Fruit fly (Drosophila melanogaster) ovary, adult (tissue): ENCODE results near the gene CG34377.

Source experiments
- CG17801 ChIP-seq: fragments of 200-800 bp; optimal IDR thresholded peaks from 2 replicates; lab custom pipeline; 2019; ENCODE audit warnings: missing biosample characterization, mild to moderate bottlenecking, missing genetic modification characterization, moderate library complexity; ENCODE audit not compliant: partially characterized antibody

CG34377 gene

DNA sequence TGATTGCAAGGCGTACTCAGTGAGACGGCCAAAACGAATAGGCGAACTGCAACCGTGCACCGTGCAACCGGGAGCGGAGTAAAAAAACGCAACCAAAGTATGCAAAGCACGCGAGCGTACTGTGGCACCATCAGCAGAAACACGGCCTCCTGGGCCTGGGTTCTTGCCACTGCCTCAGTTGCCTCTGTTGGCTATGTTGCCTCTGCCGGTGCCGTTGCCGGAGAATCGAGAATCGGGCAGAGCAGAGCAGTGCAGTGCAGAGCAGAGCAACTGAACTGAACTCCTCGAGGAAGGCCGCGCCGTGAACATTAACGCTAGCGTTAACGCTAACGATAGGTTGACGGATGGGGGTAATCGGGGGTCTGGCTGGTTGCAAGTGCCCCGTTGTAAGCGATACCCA lies at the start of gene CG34377:
CG34377 (minus strand) TSS at position 101 of the 400 bp plus-strand sequence.
- TF ChIP-seq CG17801 (GFP tag; lab: Kevin White, UChicago): no peak

DNA sequence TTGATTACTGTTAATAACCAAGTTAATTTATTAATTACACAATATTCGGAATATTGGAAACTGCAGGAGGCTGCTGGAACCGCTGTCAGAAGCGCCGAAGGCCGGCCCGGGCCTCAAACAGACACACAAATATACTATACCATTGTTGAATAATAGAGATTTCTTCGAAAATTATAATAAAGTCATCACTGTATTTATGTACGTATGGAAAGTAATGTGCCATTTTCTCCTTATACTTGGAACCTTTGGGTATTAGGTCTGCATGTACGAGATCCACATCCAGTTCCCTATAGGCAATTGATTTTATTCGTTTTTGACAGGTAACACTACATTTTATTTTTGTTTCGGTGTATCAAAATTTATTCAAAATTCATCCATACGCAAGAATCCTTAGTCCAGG lies 48.6 kb upstream of the CG34377 start, which contains the start of gene CG7069:
CG7069 (plus strand) TSS at position 301 of the 400 bp plus-strand sequence.
- no peak for TF ChIP-seq CG17801 (GFP tag; lab: Kevin White, UChicago)

DNA sequence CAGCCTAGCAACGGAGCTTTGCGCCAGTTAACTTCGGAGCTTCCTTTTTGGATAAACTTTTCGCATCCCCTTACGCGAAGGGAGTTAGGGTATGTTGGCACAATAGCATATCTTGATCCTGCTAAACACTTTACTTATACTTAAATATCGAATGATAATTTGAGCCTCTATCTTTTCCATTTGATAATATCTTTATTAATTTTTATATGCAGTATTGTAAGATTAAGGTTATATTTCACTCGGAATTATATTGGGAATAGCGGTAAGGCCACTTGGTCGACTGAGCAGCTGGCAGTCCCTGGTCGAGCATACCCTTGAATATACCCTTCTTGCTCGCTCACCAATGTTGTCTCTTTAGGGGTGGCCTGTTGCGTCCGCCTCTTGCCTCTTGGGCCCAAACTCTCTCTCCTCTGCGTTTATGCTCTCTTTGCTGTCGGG lies 44.9 kb upstream of the CG34377 start:
- no peak for TF ChIP-seq CG17801 (GFP tag; lab: Kevin White, UChicago)

DNA sequence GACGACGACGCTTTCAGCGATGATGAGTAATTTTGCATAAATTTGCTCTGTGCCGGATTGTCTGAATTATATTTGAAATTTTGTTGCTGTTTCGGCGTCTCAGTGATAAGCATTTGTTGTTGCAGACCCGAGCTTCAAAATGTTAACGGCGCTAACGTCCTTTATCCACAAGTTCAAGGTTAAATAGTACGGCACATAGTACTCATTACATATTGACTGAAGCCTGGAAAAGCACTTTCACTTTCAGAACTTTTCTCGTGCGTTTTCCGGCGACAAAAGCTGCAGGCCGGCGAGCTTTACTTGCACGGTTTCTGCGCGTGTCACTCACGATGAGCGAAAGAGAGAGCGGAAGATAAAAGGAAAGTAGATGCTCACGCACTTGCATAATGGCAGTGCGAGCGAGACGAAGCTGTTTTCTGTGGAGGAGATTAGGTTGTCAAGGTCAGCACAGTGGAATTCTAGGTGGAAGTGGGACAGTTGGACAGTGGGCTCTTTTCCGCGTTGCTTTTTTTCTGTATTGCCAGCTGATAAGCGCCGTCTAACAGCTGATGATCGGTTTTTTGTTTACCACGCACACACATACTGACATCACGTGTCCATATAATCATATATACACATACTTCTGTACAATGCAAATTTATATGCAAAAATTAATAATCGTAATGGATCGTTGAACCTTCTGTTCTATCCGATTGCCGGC lies 44.3 kb upstream of the CG34377 start:
- TF ChIP-seq CG17801 (GFP tag; lab: Kevin White, UChicago): no peak

DNA sequence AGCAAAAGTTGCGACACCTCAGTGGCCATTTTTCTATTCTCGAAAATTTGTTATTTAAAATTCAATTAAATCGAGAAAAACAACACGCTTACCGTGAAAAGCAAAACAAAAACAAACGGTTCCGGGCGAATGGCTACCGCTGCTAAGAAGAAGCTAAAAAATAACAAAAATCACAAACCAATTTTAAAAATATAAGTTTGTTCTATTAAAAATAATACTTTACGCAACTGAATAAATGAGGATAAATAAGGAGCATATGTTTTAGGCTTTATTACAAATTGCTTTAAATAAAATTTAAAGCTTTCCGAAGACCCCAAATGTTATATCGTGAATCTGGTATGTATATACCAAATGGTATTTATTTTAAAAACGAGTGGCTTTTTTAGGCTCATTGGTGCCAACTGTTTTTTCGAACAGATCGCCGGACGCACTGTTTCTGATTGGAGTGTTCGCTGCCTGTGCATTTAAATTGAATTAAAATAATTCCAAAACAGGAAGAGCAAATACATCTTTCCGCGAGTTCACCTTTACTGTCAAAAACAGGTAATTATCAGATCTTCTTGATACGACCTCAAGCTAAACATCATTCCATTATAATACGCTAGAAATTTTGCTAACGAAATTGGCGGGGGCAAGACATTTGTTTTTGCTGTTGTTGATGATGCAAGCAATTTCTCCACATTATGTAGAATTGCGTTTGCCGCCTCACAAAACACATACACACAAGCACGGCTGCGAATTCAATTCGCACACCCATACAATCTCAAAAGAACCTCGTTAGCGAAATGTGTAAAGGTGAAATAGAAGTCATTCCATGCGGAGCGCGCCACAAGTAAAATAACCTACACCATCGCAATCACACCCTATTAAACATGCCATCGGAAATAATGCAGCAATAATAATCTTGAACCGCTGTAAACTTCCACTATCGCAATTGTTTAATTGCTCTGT lies 43.5 kb upstream of the CG34377 start, which contains the start of the genes Polr3F and PyK:
Polr3F (minus strand) TSS at position 248 of the 951 bp plus-strand sequence.
PyK (plus strand) TSS at position 411 of the 951 bp plus-strand sequence.
- peak; percentile 87 for TF ChIP-seq CG17801 (GFP tag; lab: Kevin White, UChicago)

DNA sequence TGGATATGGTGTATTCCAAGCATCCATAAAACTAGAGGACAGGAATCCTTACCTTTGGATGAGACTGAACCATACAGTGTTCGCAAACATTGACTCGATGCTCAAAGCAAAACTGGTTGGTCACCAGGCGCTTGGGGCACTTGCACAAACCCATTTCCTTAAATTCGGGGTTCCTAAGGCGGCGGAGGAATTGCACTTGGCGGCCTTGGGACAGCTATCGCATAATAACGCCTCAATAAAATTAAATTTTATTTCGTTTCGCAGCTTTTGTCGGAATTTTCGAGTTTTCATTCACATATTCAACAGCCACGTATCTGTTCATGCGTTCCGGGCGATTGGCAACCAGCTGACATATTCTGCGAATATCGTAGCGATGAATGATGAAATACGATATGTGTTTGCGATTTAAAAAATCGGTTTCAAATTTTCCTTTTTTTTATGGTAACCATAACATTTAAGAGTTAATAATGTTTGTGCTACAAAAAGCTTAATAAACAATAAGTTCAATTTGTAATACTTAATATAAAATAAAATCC lies 41.8 kb upstream of the CG34377 start, which contains the start of gene CG5382:
CG5382 (minus strand) TSS at position 324 of the 536 bp plus-strand sequence.
- TF ChIP-seq CG17801 (GFP tag; lab: Kevin White, UChicago): peak; percentile 26

DNA sequence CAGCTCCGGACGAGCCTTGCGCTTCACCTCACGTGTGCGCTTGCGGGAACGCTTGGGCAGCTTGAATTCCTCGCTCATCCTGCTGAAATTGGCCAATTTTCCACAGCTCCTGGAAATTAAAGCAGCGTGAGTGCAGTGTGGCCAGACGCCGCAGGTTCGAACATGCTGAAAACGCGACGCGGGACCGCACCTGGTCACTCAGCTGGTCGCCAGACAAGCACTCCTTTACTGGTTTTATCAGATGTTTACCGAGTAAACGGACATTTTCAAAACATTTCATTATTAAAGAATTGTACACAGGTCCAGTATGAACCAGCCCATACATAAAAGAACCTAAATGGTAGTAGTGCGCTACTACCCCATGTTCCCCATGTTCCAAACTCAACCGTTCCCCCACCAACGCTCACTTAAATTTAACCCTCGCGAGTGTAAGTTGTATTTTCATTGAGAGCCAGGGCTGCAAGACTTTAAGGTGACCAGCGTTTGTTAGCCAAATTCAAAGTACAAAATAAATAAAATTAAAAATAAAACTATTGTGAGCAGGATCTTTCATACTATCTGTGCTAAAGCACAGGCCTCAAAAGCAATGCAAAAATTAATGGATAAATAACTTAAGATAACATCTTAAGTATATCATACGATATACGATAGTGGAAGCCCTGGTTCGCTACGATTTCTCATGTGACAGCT lies 38.5 kb upstream of the CG34377 start, which contains the start of the genes JMJD6, CG7071 and Muted:
JMJD6 (minus strand) TSS at position 154 of the 690 bp plus-strand sequence.
CG7071 (plus strand) TSS at position 403 of the 690 bp plus-strand sequence.
Muted (plus strand) TSS at position 403 of the 690 bp plus-strand sequence.
- peak; percentile 82 for TF ChIP-seq CG17801 (GFP tag; lab: Kevin White, UChicago)

DNA sequence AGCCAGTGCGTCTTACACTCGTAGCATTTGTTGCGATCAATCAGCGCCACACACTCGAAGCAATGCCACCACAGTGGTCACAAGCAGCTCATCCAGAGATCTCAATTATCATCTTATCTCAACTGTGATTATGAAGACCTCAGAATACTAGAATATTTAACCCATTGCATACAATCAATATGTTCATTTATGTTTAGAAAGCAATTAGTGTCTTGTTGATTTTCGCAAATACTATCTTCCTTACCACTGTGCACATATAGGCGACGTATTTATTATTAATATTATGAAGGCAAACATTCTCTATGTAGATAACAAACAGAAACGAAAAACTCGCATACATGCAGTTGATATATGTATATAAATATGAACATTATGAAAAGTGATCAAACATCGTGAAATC lies 34.9 kb upstream of the CG34377 start:
- TF ChIP-seq CG17801 (GFP tag; lab: Kevin White, UChicago): no peak

DNA sequence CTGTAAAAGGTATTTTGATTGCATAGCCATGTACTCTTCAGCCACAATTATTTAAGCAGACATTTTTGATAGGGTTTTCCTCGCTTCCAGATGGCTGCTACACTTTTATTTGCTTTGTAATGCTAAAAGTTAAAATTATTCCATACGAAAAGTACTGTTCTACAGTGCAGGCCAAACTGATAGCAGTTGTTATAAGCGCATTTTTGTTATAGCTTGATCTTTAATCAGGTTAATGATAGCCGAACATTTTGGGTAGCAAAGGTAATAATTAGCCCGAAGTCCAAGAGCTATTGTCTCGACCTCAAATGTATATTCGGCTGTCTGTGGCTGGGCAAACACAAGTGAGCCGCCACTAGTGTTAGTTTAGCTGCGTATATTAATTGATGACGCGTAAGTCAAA lies 34.0 kb upstream of the CG34377 start:
- TF ChIP-seq CG17801 (GFP tag; lab: Kevin White, UChicago): no peak

DNA sequence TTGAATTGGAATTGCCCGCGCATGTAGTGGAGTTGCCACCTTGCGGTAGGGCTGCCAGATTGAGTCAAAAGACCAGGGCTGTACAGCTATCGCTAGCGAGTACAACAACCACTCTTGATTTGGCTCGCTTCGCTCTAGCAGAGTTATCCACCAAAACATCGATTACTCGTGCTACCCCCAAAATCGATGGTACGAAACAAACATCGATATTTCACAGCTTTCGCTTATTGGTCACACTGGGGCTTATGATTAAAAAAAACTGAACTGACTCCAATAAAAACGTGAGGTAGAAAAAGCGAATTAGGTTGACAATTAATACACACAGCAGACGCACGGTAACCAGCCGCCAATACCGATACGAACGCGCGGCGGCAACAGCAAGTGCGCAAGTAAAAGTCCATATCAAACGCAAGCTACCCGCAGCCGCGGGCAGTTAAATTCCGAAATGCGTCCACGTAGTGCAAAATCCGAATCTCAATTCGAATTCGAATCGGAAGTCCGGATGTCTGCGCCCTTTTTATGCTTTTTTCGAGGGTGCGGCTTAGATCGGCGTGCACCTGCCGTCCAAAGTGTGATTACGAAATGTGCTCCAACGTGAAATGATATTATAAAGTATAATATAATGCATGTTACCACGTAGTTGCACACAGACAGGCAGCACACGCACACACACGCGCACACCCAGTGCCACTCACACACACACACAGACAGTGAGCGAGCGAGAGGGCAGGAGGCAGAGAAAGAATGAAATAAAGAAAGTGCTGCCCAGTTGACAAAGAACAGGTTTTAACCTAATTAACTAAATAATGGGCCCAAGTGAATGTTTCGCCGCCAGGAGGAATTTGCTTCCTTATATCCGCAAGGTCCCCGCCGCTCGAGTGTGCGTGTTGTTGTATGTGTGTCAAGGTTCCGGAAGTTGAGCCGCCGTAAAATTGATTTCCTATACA lies 32.8 kb upstream of the CG34377 start, which contains the start of gene Sar1:
Sar1 (plus strand) TSS at position 222 of the 947 bp plus-strand sequence.
- peak; percentile 14 for TF ChIP-seq CG17801 (GFP tag; lab: Kevin White, UChicago)

DNA sequence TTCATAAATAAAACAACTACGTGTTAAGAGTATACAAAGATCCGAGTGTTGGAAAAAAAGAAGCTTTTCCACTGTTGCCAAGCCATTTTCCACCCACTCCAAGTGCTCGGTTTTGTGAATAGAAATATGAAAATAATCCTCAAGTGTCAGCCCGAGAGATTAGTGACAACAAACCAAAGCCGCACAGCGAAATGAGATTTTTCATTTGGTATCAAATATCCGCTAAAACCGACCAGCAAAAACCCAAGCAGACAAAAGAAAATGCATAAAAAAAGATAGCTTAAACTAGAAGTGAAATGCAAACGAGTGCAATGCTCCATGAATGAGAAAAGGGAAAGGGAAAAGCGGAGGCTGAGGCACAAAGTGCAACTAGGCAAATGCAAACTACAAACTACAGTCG lies 27.5 kb upstream of the CG34377 start, which contains the start of gene rdhB:
rdhB (plus strand) TSS at position 301 of the 400 bp plus-strand sequence.
- TF ChIP-seq CG17801 (GFP tag; lab: Kevin White, UChicago): no peak

DNA sequence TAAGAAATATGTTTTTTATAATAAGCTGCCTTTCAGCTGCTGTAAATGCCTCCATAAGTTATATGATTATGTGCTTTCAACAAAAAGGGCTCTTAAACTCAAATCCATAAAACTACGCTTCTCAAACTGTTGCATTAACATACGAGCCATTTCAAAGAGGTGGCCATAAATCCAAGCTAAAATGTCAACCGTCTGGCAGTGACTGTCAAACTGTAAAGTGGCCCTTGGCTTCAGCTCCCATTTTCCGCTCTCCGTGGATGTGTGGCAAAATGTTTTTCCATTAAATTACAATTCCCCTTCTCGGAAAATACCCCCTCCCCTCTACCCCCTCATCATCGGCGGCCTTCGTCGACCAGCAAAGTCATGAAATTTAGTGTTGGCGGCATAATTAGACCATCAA lies 18.8 kb upstream of the CG34377 start:
- TF ChIP-seq CG17801 (GFP tag; lab: Kevin White, UChicago): no peak

DNA sequence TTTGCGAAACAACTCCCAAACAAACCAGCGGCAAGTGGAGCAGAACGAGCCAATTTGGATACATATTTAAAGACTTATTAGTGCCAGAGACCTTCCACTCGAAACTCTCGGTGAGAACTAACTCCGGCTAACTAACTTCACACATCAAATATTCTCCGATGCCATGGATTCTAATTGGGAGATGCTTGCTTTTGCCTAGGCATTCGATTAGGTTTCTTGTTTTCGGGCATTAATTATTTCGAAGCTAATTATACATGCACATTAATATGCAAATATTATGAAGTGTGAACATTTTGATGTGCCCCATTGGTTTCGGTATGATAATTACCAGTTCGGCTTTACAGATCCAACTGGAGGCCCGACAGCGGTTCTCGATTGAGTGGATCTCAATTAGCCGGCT lies 18.3 kb upstream of the CG34377 start, which contains the start of gene CG5386:
CG5386 (minus strand) TSS at position 101 of the 400 bp plus-strand sequence.
- TF ChIP-seq CG17801 (GFP tag; lab: Kevin White, UChicago): no peak
